Fruit fly (Drosophila melanogaster) whole organism: ENCODE measurements around the gene Dredd.

ENCODE experiments used
- CG8478 ChIP-seq: fragments of >200 bp; optimal IDR thresholded peaks from 2 replicates; lab custom pipeline; 2018; ENCODE audit warnings: inconsistent platforms
- Dll ChIP-seq: fragments of >200 bp; optimal IDR thresholded peaks from 2 replicates; lab custom pipeline; 2017
- EcR ChIP-seq, 2 experiments: fragments of >200 bp; optimal IDR thresholded peaks; 2 replicates each; lab custom pipeline; 2017; ENCODE audit warnings: missing biosample characterization in 2 of 2, missing genetic modification characterization in 2 of 2, missing genetic modification reagents in 2 of 2
- pan ChIP-seq: fragments of >200 bp; optimal IDR thresholded peaks from 2 replicates; lab custom pipeline; 2017
- psq ChIP-seq: fragments of >200 bp; optimal IDR thresholded peaks from 2 replicates; lab custom pipeline; 2017
- usp ChIP-seq: fragments of >200 bp; optimal IDR thresholded peaks from 2 replicates; lab custom pipeline; 2017; ENCODE audit warnings: missing biosample characterization, missing genetic modification characterization, mixed read lengths

DNA sequence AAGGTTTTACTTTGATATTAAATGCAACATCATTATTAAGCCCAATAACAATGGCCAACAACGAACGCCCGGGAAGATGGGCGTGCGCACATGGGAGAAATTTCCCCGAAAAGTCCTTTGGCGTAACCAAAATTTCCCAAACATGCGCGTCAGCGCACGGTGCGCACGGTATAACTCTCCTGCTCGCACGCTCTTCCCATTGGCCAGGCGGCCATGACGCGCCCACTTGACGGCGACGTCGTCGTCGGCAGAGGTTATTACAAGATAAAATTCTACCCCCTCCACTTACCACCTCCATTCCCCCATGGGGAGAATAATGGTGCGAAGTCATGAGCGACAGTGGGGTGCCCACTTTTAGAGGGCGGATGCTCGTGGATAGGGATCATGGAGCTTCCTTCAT, 46.4 kb downstream of the Dredd start:
- TF ChIP-seq psq (lab: Kevin White, UChicago) (no peak), EcR (GFP tag; optimal IDR thresholded peaks at IDR 0.05; lab: Kevin White, UChicago) (no peak), CG8478 (lab: Kevin White, UChicago) (no peak), pan (lab: Kevin White, UChicago) (no peak), usp (GFP tag; lab: Kevin White, UChicago) (no peak), Dll (no peak)
